Worm (Caenorhabditis elegans) whole organism, early embryonic: Measurements from ENCODE around the gene zig-6.

ENCODE experiments used
- B0310.2 ChIP-seq: sonication (generic microtip); optimal IDR thresholded peaks from 2 replicates; lab custom pipeline; 2016; ENCODE audit warnings: mild to moderate bottlenecking, missing genetic modification characterization, missing compliant biosample characterization
- F13C5.2 ChIP-seq: sonication (generic microtip); optimal IDR thresholded peaks from 2 replicates; lab custom pipeline; 2017; ENCODE audit warnings: mild to moderate bottlenecking, missing genetic modification characterization, inconsistent platforms, missing compliant biosample characterization
- aly-1 ChIP-seq: sonication (generic microtip); optimal IDR thresholded peaks from 2 replicates; lab custom pipeline; 2016; ENCODE audit warnings: missing genetic modification characterization, missing compliant biosample characterization
- ama-1 ChIP-seq: fragments of 150-350 bp; optimal IDR thresholded peaks from 2 replicates; lab custom pipeline; 2014
- ceh-13 ChIP-seq: fragments of 200-800 bp; sonication (Bioruptor generic); optimal IDR thresholded peaks from 2 replicates; lab custom pipeline; 2018; ENCODE audit warnings: mild to moderate bottlenecking, missing genetic modification characterization, missing compliant biosample characterization
- flt-1 ChIP-seq: fragments of 200-800 bp; sonication (Bioruptor generic); IDR thresholded peaks from 2 replicates; pipeline ENCODE4 v1.3.6; 2022; ENCODE audit warnings: missing genetic modification characterization, missing compliant biosample characterization
- hmbx-1 ChIP-seq: sonication (generic microtip); optimal IDR thresholded peaks from 2 replicates; lab custom pipeline; 2016; ENCODE audit warnings: mild to moderate bottlenecking, missing genetic modification characterization, missing compliant biosample characterization
- hmg-4 ChIP-seq: fragments of 200-800 bp; sonication (Bioruptor generic); optimal IDR thresholded peaks from 2 replicates; lab custom pipeline; 2018; ENCODE audit warnings: mild to moderate bottlenecking, missing genetic modification characterization, missing compliant biosample characterization
- hnd-1 ChIP-seq: sonication (generic microtip); optimal IDR thresholded peaks from 2 replicates; lab custom pipeline; 2016; ENCODE audit warnings: missing genetic modification characterization, missing compliant biosample characterization
- scrt-1 ChIP-seq: fragments of 200-800 bp; sonication (Bioruptor generic); IDR thresholded peaks from 2 replicates; pipeline ENCODE4 v1.3.6; 2022; ENCODE audit warnings: missing genetic modification characterization, missing compliant biosample characterization
- sea-1 ChIP-seq: fragments of 200-800 bp; sonication (Bioruptor generic); conservative IDR thresholded peaks from 2 replicates; pipeline ENCODE4 v1.3.6; 2022; ENCODE audit warnings: missing genetic modification characterization, missing compliant biosample characterization
- tbx-37 ChIP-seq: fragments of 200-800 bp; sonication (Bioruptor generic); conservative IDR thresholded peaks from 2 replicates; pipeline ENCODE4 v1.3.6; 2022; ENCODE audit warnings: missing genetic modification reagents, missing genetic modification characterization, missing compliant biosample characterization
- tra-4 ChIP-seq: sonication (generic microtip); optimal IDR thresholded peaks from 2 replicates; lab custom pipeline; 2017; ENCODE audit warnings: missing genetic modification characterization, missing compliant biosample characterization

- TF ChIP-seq aly-1 (tag; lab: Kevin White, UChicago) (no peak), ama-1 (no peak), hmbx-1 (tag; lab: Kevin White, UChicago) (no peak), flt-1 (GFP tag; lab: Robert Waterston, UW) (no peak), hmg-4 (GFP tag; lab: Kevin White, UChicago) (no peak), tbx-37 (GFP tag; lab: Robert Waterston, UW) (no peak), F13C5.2 (tag; lab: Kevin White, UChicago) (no peak), scrt-1 (GFP tag; lab: Robert Waterston, UW) (no peak), sea-1 (no peak), B0310.2 (tag; lab: Kevin White, UChicago) (no peak), tra-4 (tag; lab: Kevin White, UChicago) (no peak), ceh-13 (GFP tag; lab: Kevin White, UChicago) (no peak), hnd-1 (tag; lab: Kevin White, UChicago) (no peak)
Observed at ce11 chrX:5207819-5208218, 18.9 kb upstream of the zig-6 start.
